Worm (Caenorhabditis elegans): ENCODE results near the gene F08F1.3.

DNA sequence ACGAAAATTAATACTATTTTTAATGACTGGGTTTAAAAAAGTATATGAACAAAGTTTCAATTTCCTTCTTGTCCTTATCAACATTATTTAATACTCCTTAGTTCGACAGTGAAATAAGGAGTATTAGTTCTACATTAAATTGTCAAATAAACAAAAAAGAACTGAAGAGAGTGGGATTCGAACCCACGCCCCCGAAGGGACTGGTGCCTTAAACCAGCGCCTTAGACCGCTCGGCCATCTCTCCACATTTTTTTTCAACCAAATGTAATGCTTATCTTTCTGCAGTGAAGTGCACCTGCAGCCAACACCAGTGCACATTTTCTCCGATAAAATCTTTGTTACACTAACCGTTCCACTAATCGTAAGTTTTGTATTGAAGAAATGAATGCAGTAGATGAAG, 9.4 kb upstream of the F08F1.3 start:
- no peak for TF ChIP-seq hlh-13 (GFP tag; optimal IDR thresholded peaks at IDR 0.05)
- TF ChIP-seq odd-2 (tag; optimal IDR thresholded peaks at IDR 0.05), result no peak
- no peak for TF ChIP-seq ref-2 (tag; optimal IDR thresholded peaks at IDR 0.05)
- no peak for TF ChIP-seq elt-2 (tag; optimal IDR thresholded peaks at IDR 0.05)
- no peak for TF ChIP-seq pqm-1 (tag; optimal IDR thresholded peaks at IDR 0.05)
- TF ChIP-seq ceh-31 (tag; optimal IDR thresholded peaks at IDR 0.05), result no peak
- no peak for TF ChIP-seq ceh-22 (tag; optimal IDR thresholded peaks at IDR 0.05)
